Worm (Caenorhabditis elegans) whole organism, L2 larva: Measurements from ENCODE around the gene ZC513.2.
A peak's percentile ranks its signal among the peaks of the same experiment; 100 is the strongest.

Source experiments
- C34F6.9 ChIP-seq: fragments of 150-350 bp; optimal IDR thresholded peaks from 2 replicates; lab custom pipeline; 2014; ENCODE audit warnings: missing biosample characterization, missing genetic modification characterization
- F13H6.1 ChIP-seq: sonication (generic microtip); optimal IDR thresholded peaks from 2 replicates; lab custom pipeline; 2016; ENCODE audit warnings: missing genetic modification characterization, missing compliant biosample characterization
- R02D3.7 ChIP-seq: fragments of 150-350 bp; optimal IDR thresholded peaks from 2 replicates; lab custom pipeline; 2014; ENCODE audit warnings: missing biosample characterization, missing genetic modification characterization
- Y55F3AM.14 ChIP-seq: fragments of 200-800 bp; sonication (Bioruptor generic); optimal IDR thresholded peaks from 2 replicates; lab custom pipeline; 2018; ENCODE audit warnings: mild to moderate bottlenecking, missing genetic modification characterization, missing compliant biosample characterization
- alr-1 ChIP-seq: fragments of 150-350 bp; optimal IDR thresholded peaks from 2 replicates; lab custom pipeline; 2014; ENCODE audit warnings: missing biosample characterization, missing genetic modification characterization
- aly-2 ChIP-seq: fragments of 150-350 bp; optimal IDR thresholded peaks from 2 replicates; lab custom pipeline; 2014; ENCODE audit warnings: missing biosample characterization, missing genetic modification characterization
- ama-1 ChIP-seq: fragments of 150-350 bp; optimal IDR thresholded peaks from 2 replicates; lab custom pipeline; 2018; ENCODE audit warnings: inconsistent platforms
- blmp-1 ChIP-seq: sonication (generic microtip); optimal IDR thresholded peaks from 2 replicates; lab custom pipeline; 2017; ENCODE audit warnings: missing genetic modification characterization, mild to moderate bottlenecking, missing compliant biosample characterization, antibody characterized with exemption, moderate library complexity; ENCODE audit not compliant: insufficient read depth
- ceh-16 ChIP-seq: fragments of 150-350 bp; optimal IDR thresholded peaks from 2 replicates; lab custom pipeline; 2014; ENCODE audit warnings: missing biosample characterization, missing genetic modification characterization
- ceh-82 ChIP-seq: fragments of 150-350 bp; optimal IDR thresholded peaks from 2 replicates; lab custom pipeline; 2014; ENCODE audit warnings: missing biosample characterization, missing genetic modification characterization
- crh-2 ChIP-seq: sonication (generic microtip); optimal IDR thresholded peaks from 2 replicates; lab custom pipeline; 2017; ENCODE audit warnings: missing biosample characterization, missing genetic modification characterization
- egl-27 ChIP-seq: sonication (generic microtip); optimal IDR thresholded peaks from 3 replicates; lab custom pipeline; 2017; ENCODE audit warnings: missing biosample characterization, missing genetic modification reagents, missing genetic modification characterization
- elt-1 ChIP-seq: fragments of 150-350 bp; optimal IDR thresholded peaks from 2 replicates; lab custom pipeline; 2014; ENCODE audit warnings: missing biosample characterization, missing genetic modification characterization
- elt-3 ChIP-seq: sonication (generic microtip); optimal IDR thresholded peaks from 2 replicates; lab custom pipeline; 2017; ENCODE audit warnings: missing biosample characterization, missing genetic modification characterization
- fos-1 ChIP-seq: fragments of 150-350 bp; optimal IDR thresholded peaks from 2 replicates; lab custom pipeline; 2014; ENCODE audit warnings: missing biosample characterization, missing genetic modification characterization
- lin-11 ChIP-seq: fragments of 150-350 bp; sonication (generic microtip); optimal IDR thresholded peaks from 2 replicates; lab custom pipeline; 2014; ENCODE audit warnings: missing biosample characterization, missing genetic modification characterization, inconsistent platforms, mixed read lengths
- lin-13 ChIP-seq: fragments of 150-350 bp; optimal IDR thresholded peaks from 2 replicates; lab custom pipeline; 2014; ENCODE audit warnings: missing biosample characterization, missing genetic modification reagents, missing genetic modification characterization
- lsy-2 ChIP-seq, 2 experiments: fragments of 150-350 bp in 1 of 2; sonication (generic microtip) in 1 of 2; optimal IDR thresholded peaks; 2 replicates each; lab custom pipeline; 2014 to 2017; ENCODE audit warnings: missing biosample characterization in 2 of 2, missing genetic modification characterization in 2 of 2
- mab-5 ChIP-seq: fragments of 150-350 bp; optimal IDR thresholded peaks from 2 replicates; lab custom pipeline; 2014; ENCODE audit warnings: missing biosample characterization, missing genetic modification characterization
- mbf-1 ChIP-seq: sonication (generic microtip); optimal IDR thresholded peaks from 2 replicates; lab custom pipeline; 2017; ENCODE audit warnings: missing biosample characterization, missing genetic modification characterization
- mdl-1 ChIP-seq, 2 experiments: fragments of 150-350 bp in 1 of 2; sonication (generic microtip) in 1 of 2; optimal IDR thresholded peaks; 2 replicates each; lab custom pipeline; 2017; ENCODE audit warnings: missing biosample characterization in 2 of 2, missing genetic modification characterization in 2 of 2
- nhr-10 ChIP-seq: sonication (generic microtip); optimal IDR thresholded peaks from 2 replicates; lab custom pipeline; 2017; ENCODE audit warnings: missing biosample characterization, missing genetic modification characterization
- nhr-11 ChIP-seq: fragments of 150-350 bp; optimal IDR thresholded peaks from 2 replicates; lab custom pipeline; 2014; ENCODE audit warnings: missing biosample characterization, missing genetic modification characterization
- nhr-129 ChIP-seq: fragments of 150-350 bp; optimal IDR thresholded peaks from 2 replicates; lab custom pipeline; 2014; ENCODE audit warnings: missing biosample characterization, missing genetic modification characterization
- nhr-23 ChIP-seq: fragments of 150-350 bp; optimal IDR thresholded peaks from 2 replicates; lab custom pipeline; 2014; ENCODE audit warnings: missing biosample characterization, missing genetic modification reagents, missing genetic modification characterization
- nhr-237 ChIP-seq: fragments of 150-350 bp; optimal IDR thresholded peaks from 2 replicates; lab custom pipeline; 2014; ENCODE audit warnings: missing biosample characterization, missing genetic modification characterization
- nhr-25 ChIP-seq: fragments of 150-350 bp; sonication (generic microtip); optimal IDR thresholded peaks from 3 replicates; lab custom pipeline; 2014; ENCODE audit warnings: missing biosample characterization, missing genetic modification characterization
- nhr-77 ChIP-seq: fragments of 150-350 bp; optimal IDR thresholded peaks from 2 replicates; lab custom pipeline; 2014; ENCODE audit warnings: missing biosample characterization, missing genetic modification characterization
- peb-1 ChIP-seq: fragments of 150-350 bp; optimal IDR thresholded peaks from 2 replicates; lab custom pipeline; 2014; ENCODE audit warnings: missing biosample characterization, missing genetic modification characterization
- sma-9 ChIP-seq, 2 experiments: fragments of 150-350 bp in 1 of 2; sonication (generic microtip) in 1 of 2; optimal IDR thresholded peaks; 2 replicates each; lab custom pipeline; 2014 to 2016; ENCODE audit warnings: missing genetic modification characterization in 2 of 2, mild to moderate bottlenecking in 1 of 2, missing biosample characterization in 1 of 2, missing compliant biosample characterization in 1 of 2, missing genetic modification reagents in 1 of 2, moderate library complexity in 1 of 2
- snpc-4 ChIP-seq: fragments of 150-350 bp; optimal IDR thresholded peaks from 2 replicates; lab custom pipeline; 2014; ENCODE audit warnings: missing biosample characterization, missing genetic modification characterization
- unc-39 ChIP-seq: fragments of 150-350 bp; optimal IDR thresholded peaks from 2 replicates; lab custom pipeline; 2014; ENCODE audit warnings: missing biosample characterization, missing genetic modification characterization
- unc-55 ChIP-seq: fragments of 150-350 bp; sonication (generic microtip); optimal IDR thresholded peaks from 3 replicates; lab custom pipeline; 2014; ENCODE audit warnings: missing biosample characterization, missing genetic modification reagents, missing genetic modification characterization
- unc-62 ChIP-seq: fragments of 150-350 bp; optimal IDR thresholded peaks from 2 replicates; lab custom pipeline; 2014; ENCODE audit warnings: missing biosample characterization, missing genetic modification reagents, missing genetic modification characterization
- zag-1 ChIP-seq: fragments of 150-350 bp; optimal IDR thresholded peaks from 2 replicates; lab custom pipeline; 2014; ENCODE audit warnings: missing biosample characterization, missing genetic modification characterization
- ztf-11 ChIP-seq: sonication (generic microtip); optimal IDR thresholded peaks from 2 replicates; lab custom pipeline; 2017; ENCODE audit warnings: missing biosample characterization, missing genetic modification characterization

The ZC513.2 gene

DNA sequence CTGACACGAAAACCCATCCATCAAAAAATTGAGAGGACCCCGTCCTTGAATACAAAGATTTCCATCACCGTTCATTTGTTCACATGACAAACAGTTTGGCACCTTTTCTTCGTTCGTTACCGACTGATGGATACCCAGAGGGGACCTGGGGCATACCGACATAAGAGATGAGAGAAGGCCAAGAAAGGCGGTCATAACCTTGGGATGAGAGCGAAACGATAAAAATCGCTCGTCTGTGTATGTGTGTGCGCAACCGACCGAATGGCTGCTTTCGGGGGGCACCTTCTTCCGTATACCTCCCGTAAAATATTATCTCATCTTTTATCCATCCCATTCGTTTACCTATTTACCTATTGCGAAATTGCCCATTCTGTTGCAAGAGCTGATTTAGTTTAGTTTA lies 9.3 kb upstream of the ZC513.2 start (continued):
- TF ChIP-seq aly-2 (tag; lab: Kevin White, UChicago) (no peak), mdl-1 (tag; optimal IDR thresholded peaks at IDR 0.05; lab: Kevin White, UChicago) (no peak), fos-1 (tag; lab: Kevin White, UChicago) (no peak), ceh-82 (tag; lab: Kevin White, UChicago) (no peak), lsy-2 (tag; optimal IDR thresholded peaks at IDR 0.05; lab: Kevin White, UChicago) (no peak), unc-39 (tag; lab: Kevin White, UChicago) (no peak), unc-55 (GFP tag; lab: Kevin White, UChicago) (no peak), zag-1 (tag; lab: Kevin White, UChicago) (no peak), blmp-1 (tag; lab: Kevin White, UChicago) (no peak), lin-13 (GFP tag; lab: Kevin White, UChicago) (no peak), mab-5 (no peak), lin-11 (tag; lab: Kevin White, UChicago) (no peak), F13H6.1 (no peak), egl-27 (tag; lab: Kevin White, UChicago) (peak; percentile 40), elt-1 (no peak)

DNA sequence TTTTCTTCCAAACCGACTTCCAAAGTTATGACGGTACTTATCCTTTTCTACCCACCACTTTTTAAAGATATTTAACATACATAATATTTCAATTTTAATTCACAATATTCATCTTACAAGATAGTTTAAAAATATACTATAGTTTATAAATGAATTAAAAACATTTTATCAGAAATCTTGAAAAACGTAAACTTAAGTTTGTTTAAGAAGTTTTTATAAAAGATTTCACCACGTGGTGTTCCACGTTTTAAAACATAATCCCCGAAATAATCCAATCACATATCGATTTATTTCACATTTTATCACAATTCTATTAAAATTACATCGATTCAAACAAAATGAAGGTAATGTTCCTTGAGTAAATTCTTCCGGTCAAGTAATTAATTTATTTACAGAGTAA lies 7.5 kb upstream of the ZC513.2 start, which contains the start of gene ZC513.3:
ZC513.3 (plus strand) TSS at position 301 of the 400 bp plus-strand sequence.
- TF ChIP-seq mdl-1 (tag; optimal IDR thresholded peaks at IDR 0.05; lab: Kevin White, UChicago): no peak
- TF ChIP-seq nhr-23 (tag; lab: Kevin White, UChicago): no peak
- no peak for TF ChIP-seq R02D3.7
- no peak for TF ChIP-seq alr-1 (tag; lab: Kevin White, UChicago)
- TF ChIP-seq sma-9 (GFP tag; optimal IDR thresholded peaks at IDR 0.05; lab: Kevin White, UChicago): no peak
- no peak for TF ChIP-seq sma-9 (tag; optimal IDR thresholded peaks at IDR 0.05; lab: Kevin White, UChicago)
- TF ChIP-seq ztf-11: no peak
- TF ChIP-seq unc-62 (GFP tag; lab: Kevin White, UChicago): no peak

DNA sequence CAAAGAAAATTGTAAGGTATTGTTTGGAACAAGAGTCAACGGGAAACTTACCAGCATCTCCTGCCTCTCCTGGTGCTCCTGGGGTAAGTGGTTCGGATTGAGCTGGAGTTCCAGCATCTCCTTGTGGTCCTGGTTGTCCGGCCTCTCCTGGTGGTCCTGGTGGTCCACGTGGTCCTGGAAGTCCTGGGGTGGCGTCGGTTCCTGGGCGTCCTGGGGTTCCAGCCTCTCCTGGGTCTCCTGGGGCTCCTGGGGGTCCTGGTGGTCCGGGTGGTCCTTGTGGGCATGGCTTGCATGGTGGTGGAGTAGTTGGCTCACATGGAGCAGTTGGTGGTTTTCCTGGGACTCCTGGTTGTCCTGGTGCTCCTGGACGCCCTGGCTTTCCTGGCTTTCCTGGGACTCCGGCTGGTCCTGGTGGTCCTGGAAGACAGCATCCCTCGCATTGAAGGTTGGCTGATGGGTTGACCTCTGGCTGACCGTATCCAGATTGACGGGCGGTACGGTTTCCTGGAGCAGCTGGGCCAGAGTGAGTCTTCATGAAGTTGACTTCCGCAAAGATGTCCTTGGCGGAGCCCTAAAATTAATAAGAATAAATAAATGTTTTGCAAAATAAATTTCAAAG lies 4.1 kb upstream of the ZC513.2 start:
- TF ChIP-seq zag-1 (tag; lab: Kevin White, UChicago) (no peak), nhr-10 (tag; lab: Kevin White, UChicago) (no peak), nhr-237 (no peak), nhr-77 (no peak), ceh-82 (tag; lab: Kevin White, UChicago) (no peak), unc-62 (GFP tag; lab: Kevin White, UChicago) (no peak), mbf-1 (tag; lab: Kevin White, UChicago) (no peak), elt-1 (no peak), ceh-16 (tag; lab: Kevin White, UChicago) (no peak), fos-1 (tag; lab: Kevin White, UChicago) (no peak), mdl-1 (tag; optimal IDR thresholded peaks at IDR 0.05; lab: Kevin White, UChicago) (no peak), nhr-129 (no peak), elt-3 (tag; lab: Kevin White, UChicago) (no peak), nhr-23 (tag; lab: Kevin White, UChicago) (no peak), crh-2 (tag; lab: Kevin White, UChicago) (no peak), ztf-11 (no peak)

DNA sequence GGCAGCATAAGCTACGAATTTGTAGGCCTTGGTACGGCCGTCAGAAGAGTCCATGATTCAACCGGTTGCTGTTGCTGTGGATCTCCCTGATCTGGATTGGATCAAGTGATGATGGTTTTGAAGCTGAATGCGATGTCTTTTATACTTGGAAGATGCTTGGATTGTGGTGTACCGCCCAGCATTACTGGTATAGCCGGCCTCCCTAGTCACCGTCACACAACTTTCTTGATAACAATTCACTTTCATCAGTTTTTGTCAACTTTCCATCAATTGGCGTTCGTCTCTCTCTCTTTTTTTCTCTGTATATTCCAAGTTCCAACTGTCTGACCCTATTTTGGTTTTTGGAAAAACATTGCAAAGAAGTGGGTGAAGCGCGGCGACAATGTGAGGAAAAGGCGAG lies 3.4 kb upstream of the ZC513.2 start, which contains the start of gene col-43:
col-43 (minus strand) TSS at position 101 of the 400 bp plus-strand sequence.
- TF ChIP-seq nhr-25 (tag; lab: Kevin White, UChicago) (no peak), unc-39 (tag; lab: Kevin White, UChicago) (no peak), unc-55 (GFP tag; lab: Kevin White, UChicago) (no peak), C34F6.9 (tag; lab: Kevin White, UChicago) (no peak), ama-1 (lab: Kevin White, UChicago) (no peak), blmp-1 (tag; lab: Kevin White, UChicago) (no peak), sma-9 (GFP tag; optimal IDR thresholded peaks at IDR 0.05; lab: Kevin White, UChicago) (no peak), sma-9 (tag; optimal IDR thresholded peaks at IDR 0.05; lab: Kevin White, UChicago) (no peak), Y55F3AM.14 (GFP tag; lab: Kevin White, UChicago) (no peak), alr-1 (tag; lab: Kevin White, UChicago) (no peak), nhr-129 (no peak), peb-1 (tag; lab: Kevin White, UChicago) (no peak), crh-2 (tag; lab: Kevin White, UChicago) (no peak), ceh-16 (tag; lab: Kevin White, UChicago) (no peak), nhr-237 (no peak), nhr-11 (tag; lab: Kevin White, UChicago) (no peak), lin-11 (tag; lab: Kevin White, UChicago) (no peak), snpc-4 (tag; lab: Kevin White, UChicago) (no peak), ceh-82 (tag; lab: Kevin White, UChicago) (no peak)
